Fruit fly (Drosophila melanogaster) whole organism, embryonic: Measurements from ENCODE around the gene BBIP1.

Source experiments
- Antp ChIP-seq: fragments of 200-800 bp; sonication (Bioruptor generic); optimal IDR thresholded peaks from 3 replicates; lab custom pipeline; 2016; ENCODE audit warnings: missing biosample characterization, missing genetic modification characterization
- Asciz ChIP-seq: fragments of 200-800 bp; sonication (Bioruptor generic); optimal IDR thresholded peaks from 2 replicates; lab custom pipeline; 2017; ENCODE audit warnings: missing biosample characterization, mild to moderate bottlenecking, missing genetic modification characterization, missing genetic modification reagents
- Awh ChIP-seq: fragments of 200-800 bp; sonication (Bioruptor generic); IDR thresholded peaks from 2 replicates; pipeline ENCODE4, ENCODE4 v1.3.6; 2022; ENCODE audit warnings: missing biosample characterization, missing genetic modification characterization
- Bgb ChIP-seq: fragments of 200-800 bp; sonication (Bioruptor generic); IDR thresholded peaks from 2 replicates; pipeline ENCODE4 v1.3.6; 2022; ENCODE audit warnings: missing biosample characterization, missing genetic modification characterization; ENCODE audit not compliant: partially characterized antibody
- Blimp-1 ChIP-seq: fragments of 200-800 bp; sonication (Bioruptor generic); optimal IDR thresholded peaks from 3 replicates; lab custom pipeline; 2018; ENCODE audit warnings: missing biosample characterization, missing genetic modification characterization, mild to moderate bottlenecking, moderate library complexity, missing genetic modification reagents
- CG10543 ChIP-seq: fragments of 200-800 bp; sonication (Bioruptor generic); optimal IDR thresholded peaks from 3 replicates; lab custom pipeline; 2017; ENCODE audit warnings: missing biosample characterization, mild to moderate bottlenecking, missing genetic modification characterization, moderate library complexity
- CG11696 ChIP-seq: fragments of 200-800 bp; sonication (Bioruptor generic); IDR thresholded peaks from 2 replicates; pipeline ENCODE4 v1.3.6; 2022; ENCODE audit warnings: missing biosample characterization, missing genetic modification characterization
- CG12769 ChIP-seq: fragments of 200-800 bp; sonication (Bioruptor generic); optimal IDR thresholded peaks from 2 replicates; lab custom pipeline; 2019; ENCODE audit warnings: missing biosample characterization, mild to moderate bottlenecking, missing genetic modification characterization, moderate library complexity
- CG15479 ChIP-seq: fragments of 200-800 bp; sonication (Bioruptor generic); optimal IDR thresholded peaks from 3 replicates; lab custom pipeline; 2019; ENCODE audit warnings: missing biosample characterization, mild to moderate bottlenecking, missing genetic modification characterization, moderate library complexity
- CG1603 ChIP-seq: fragments of 200-800 bp; sonication (Bioruptor generic); optimal IDR thresholded peaks from 2 replicates; lab custom pipeline; 2019; ENCODE audit warnings: missing biosample characterization, mild to moderate bottlenecking, missing genetic modification characterization, moderate library complexity
- CG17359 ChIP-seq: fragments of 200-800 bp; sonication (Bioruptor generic); optimal IDR thresholded peaks from 3 replicates; lab custom pipeline; 2018; ENCODE audit warnings: missing biosample characterization, mild to moderate bottlenecking, missing genetic modification characterization, moderate library complexity
- CG18764 ChIP-seq: fragments of 200-800 bp; sonication (Bioruptor generic); optimal IDR thresholded peaks from 3 replicates; lab custom pipeline; 2016; ENCODE audit warnings: missing biosample characterization, missing genetic modification characterization
- CG2678 ChIP-seq: fragments of 200-800 bp; sonication (Bioruptor generic); optimal IDR thresholded peaks from 3 replicates; lab custom pipeline; 2019; ENCODE audit warnings: missing biosample characterization, mild to moderate bottlenecking, missing genetic modification characterization, moderate library complexity
- CG31224 ChIP-seq: fragments of 200-800 bp; sonication (Bioruptor generic); IDR thresholded peaks from 2 replicates; pipeline ENCODE4 v1.3.6; 2022; ENCODE audit warnings: missing biosample characterization, missing genetic modification characterization
- CG7271 ChIP-seq: fragments of 200-800 bp; sonication (Bioruptor generic); optimal IDR thresholded peaks from 2 replicates; lab custom pipeline; 2018; ENCODE audit warnings: missing biosample characterization, mild to moderate bottlenecking, missing genetic modification characterization, moderate library complexity
- HHEX ChIP-seq: fragments of 200-800 bp; sonication (Bioruptor generic); optimal IDR thresholded peaks from 3 replicates; lab custom pipeline; 2017; ENCODE audit warnings: missing biosample characterization, mild to moderate bottlenecking, missing genetic modification characterization, missing genetic modification reagents
- Hr51 ChIP-seq, 2 experiments: fragments of 200-800 bp; sonication (Bioruptor generic); optimal IDR thresholded peaks; 2 replicates in 1 of 2; 3 replicates in 1 of 2; lab custom pipeline; 2016 to 2018; ENCODE audit warnings: missing biosample characterization in 2 of 2, missing genetic modification characterization in 2 of 2, mild to moderate bottlenecking in 1 of 2, moderate library complexity in 1 of 2
- Hsf ChIP-seq: fragments of 200-800 bp; sonication (Bioruptor generic); optimal IDR thresholded peaks from 3 replicates; lab custom pipeline; 2016; ENCODE audit warnings: missing biosample characterization, missing genetic modification characterization
- Nf-YC ChIP-seq: fragments of 200-800 bp; optimal IDR thresholded peaks from 3 replicates; lab custom pipeline; 2019; ENCODE audit warnings: missing biosample characterization, mild to moderate bottlenecking, missing genetic modification characterization, moderate library complexity
- Pdp1 ChIP-seq, 2 experiments: fragments of 200-800 bp; sonication (Bioruptor generic); optimal IDR thresholded peaks; 3 replicates each; lab custom pipeline; 2016; ENCODE audit warnings: missing biosample characterization in 2 of 2, missing genetic modification characterization in 2 of 2, mild to moderate bottlenecking in 1 of 2, moderate library complexity in 1 of 2
- Ssrp ChIP-seq: fragments of 200-800 bp; sonication (Bioruptor generic); optimal IDR thresholded peaks from 2 replicates; lab custom pipeline; 2018; ENCODE audit warnings: missing biosample characterization, mild to moderate bottlenecking, missing genetic modification characterization, moderate library complexity
- abd-A ChIP-seq: fragments of 200-800 bp; sonication (Bioruptor generic); optimal IDR thresholded peaks from 3 replicates; lab custom pipeline; 2019; ENCODE audit warnings: missing biosample characterization, mild to moderate bottlenecking, missing genetic modification characterization, moderate library complexity
- bcd ChIP-seq: fragments of 200-800 bp; sonication (Bioruptor generic); optimal IDR thresholded peaks from 2 replicates; lab custom pipeline; 2017; ENCODE audit warnings: missing biosample characterization, mild to moderate bottlenecking, missing genetic modification characterization
- crol ChIP-seq: fragments of 200-800 bp; sonication (Bioruptor generic); IDR thresholded peaks from 2 replicates; pipeline ENCODE4 v1.3.6; 2022; ENCODE audit warnings: missing biosample characterization, missing genetic modification characterization
- dmrt99B ChIP-seq: fragments of 200-800 bp; sonication (Bioruptor generic); optimal IDR thresholded peaks from 2 replicates; lab custom pipeline; 2018; ENCODE audit warnings: missing biosample characterization, mild to moderate bottlenecking, missing genetic modification characterization, moderate library complexity
- gem ChIP-seq: fragments of 200-800 bp; sonication (Bioruptor generic); optimal IDR thresholded peaks from 2 replicates; lab custom pipeline; 2019; ENCODE audit warnings: missing biosample characterization, mild to moderate bottlenecking, missing genetic modification characterization, moderate library complexity
- lab ChIP-seq: fragments of 200-800 bp; sonication (Bioruptor generic); optimal IDR thresholded peaks from 3 replicates; lab custom pipeline; 2017; ENCODE audit warnings: missing biosample characterization, missing genetic modification characterization, mild to moderate bottlenecking, moderate library complexity, missing genetic modification reagents
- lmd ChIP-seq: fragments of 200-800 bp; sonication (Bioruptor generic); IDR thresholded peaks from 2 replicates; pipeline ENCODE4 v1.3.6; 2022; ENCODE audit warnings: missing biosample characterization, missing genetic modification characterization
- row ChIP-seq: fragments of 200-800 bp; sonication (Bioruptor generic); IDR thresholded peaks from 3 replicates; pipeline ENCODE4 v1.3.6; 2022; ENCODE audit warnings: missing biosample characterization, missing genetic modification characterization
- sr ChIP-seq: fragments of 200-800 bp; sonication (Bioruptor generic); IDR thresholded peaks from 3 replicates; pipeline ENCODE4 v1.3.6; 2022; ENCODE audit warnings: missing biosample characterization, missing genetic modification characterization
- ttk ChIP-seq: fragments of 200-800 bp; sonication (Bioruptor generic); IDR thresholded peaks from 2 replicates; pipeline ENCODE4 v2.1.2; 2022; ENCODE audit warnings: missing biosample characterization, missing genetic modification characterization
- vvl ChIP-seq: fragments of 200-800 bp; sonication (Bioruptor generic); IDR thresholded peaks from 2 replicates; pipeline ENCODE4 v1.3.6; 2022; ENCODE audit warnings: missing biosample characterization, missing genetic modification characterization
- zfh1 ChIP-seq: fragments of 200-800 bp; sonication (Bioruptor generic); IDR thresholded peaks from 3 replicates; pipeline ENCODE4 v1.3.6; 2022; ENCODE audit warnings: missing biosample characterization, missing genetic modification characterization

The BBIP1 gene

DNA sequence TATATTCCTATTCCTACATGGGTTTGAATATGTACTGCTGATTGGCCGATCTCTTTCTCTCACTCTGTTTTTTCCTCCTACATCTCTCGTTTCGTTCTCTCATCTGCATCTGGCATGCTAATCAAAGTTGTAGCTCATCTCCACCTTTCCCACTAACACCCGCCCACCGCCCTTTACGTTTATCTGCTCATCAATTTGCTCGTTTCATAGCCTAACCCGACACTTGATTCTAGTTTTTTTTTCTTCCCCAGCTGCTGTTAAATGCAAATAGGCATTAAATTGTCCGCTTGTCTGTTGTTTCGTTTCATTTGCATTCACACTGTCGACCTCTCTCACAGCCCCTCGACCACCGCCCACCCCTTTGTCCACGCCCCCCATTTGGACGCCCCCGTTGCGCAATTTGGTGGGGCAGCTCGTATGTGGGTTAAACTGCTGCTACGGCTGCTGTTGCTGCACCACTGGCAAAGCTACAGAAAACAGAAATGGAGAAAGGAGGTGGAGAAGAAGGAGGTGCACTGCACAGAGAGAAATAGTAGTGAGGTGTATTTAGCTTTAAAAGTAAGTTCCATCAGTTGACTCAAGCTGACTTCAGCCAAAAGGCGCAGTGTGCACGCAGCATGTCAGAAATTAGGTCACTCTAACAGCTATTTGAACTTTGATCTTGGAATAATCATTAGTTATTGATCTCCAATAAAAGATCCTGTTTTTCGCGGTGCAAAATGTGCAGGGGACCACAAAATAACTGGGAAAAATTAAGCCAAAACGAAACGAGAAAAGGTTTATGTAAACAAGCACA is 16.5 kb downstream of the BBIP1 start (continued):
- TF ChIP-seq gem (peak; percentile 26), CG15479 (GFP tag; lab: Kevin White, UChicago) (no peak), sr (GFP tag; lab: Robert Waterston, UW) (peak; percentile 40; the same call in 1 of the 3 replicates), Antp (GFP tag; lab: Kevin White, UChicago) (no peak), Ssrp (tag; lab: Kevin White, UChicago) (peak; percentile 16), CG31224 (GFP tag; lab: Robert Waterston, UW) (no peak), crol (GFP tag; lab: Robert Waterston, UW) (peak; percentile 75), CG2678 (tag; lab: Kevin White, UChicago) (peak; percentile 21), Bgb (GFP tag; lab: Robert Waterston, UW) (0 out of 2 replicates have a peak, but pooled peaks have one; percentile 15), CG1603 (tag; lab: Kevin White, UChicago) (peak; percentile 46), Asciz (GFP tag; lab: Kevin White, UChicago) (peak; percentile 8), Awh (GFP tag; lab: Robert Waterston, UW) (0 out of 2 replicates have a peak, but pooled peaks have one; percentile 9), bcd (GFP tag; lab: Kevin White, UChicago) (no peak), CG10543 (GFP tag; lab: Kevin White, UChicago) (no peak), vvl (GFP tag; lab: Robert Waterston, UW) (peak; percentile 52; the same call in 1 of the 2 replicates), ttk (0 out of 2 replicates have a peak, but pooled peaks have one; percentile 20), row (GFP tag; lab: Robert Waterston, UW) (peak; percentile 41; the same call in 2 of the 3 replicates), Pdp1 (GFP tag; optimal IDR thresholded peaks at IDR 0.05; lab: Kevin White, UChicago) (peak in 1 of 2 experiments; percentile 17), abd-A (tag; lab: Kevin White, UChicago) (peak; percentile 34), zfh1 (GFP tag; lab: Robert Waterston, UW) (peak; percentile 50; the same call in 1 of the 3 replicates), Blimp-1 (GFP tag; lab: Kevin White, UChicago) (peak; percentile 17), lmd (GFP tag; lab: Robert Waterston, UW) (peak; percentile 40; the same call in 1 of the 2 replicates), Hsf (GFP tag; lab: Kevin White, UChicago) (no peak), Nf-YC (no peak), Hr51 (GFP tag; optimal IDR thresholded peaks at IDR 0.05; lab: Kevin White, UChicago) (peak in 1 of 2 experiments; percentile 38), CG11696 (GFP tag; lab: Robert Waterston, UW) (no peak), CG17359 (tag; lab: Kevin White, UChicago) (peak; percentile 49), dmrt99B (tag; lab: Kevin White, UChicago) (peak; percentile 49), CG12769 (tag; lab: Kevin White, UChicago) (peak; percentile 45), CG7271 (tag; lab: Kevin White, UChicago) (no peak), HHEX (GFP tag; lab: Kevin White, UChicago) (peak; percentile 6), lab (GFP tag; lab: Kevin White, UChicago) (peak; percentile 20)

DNA sequence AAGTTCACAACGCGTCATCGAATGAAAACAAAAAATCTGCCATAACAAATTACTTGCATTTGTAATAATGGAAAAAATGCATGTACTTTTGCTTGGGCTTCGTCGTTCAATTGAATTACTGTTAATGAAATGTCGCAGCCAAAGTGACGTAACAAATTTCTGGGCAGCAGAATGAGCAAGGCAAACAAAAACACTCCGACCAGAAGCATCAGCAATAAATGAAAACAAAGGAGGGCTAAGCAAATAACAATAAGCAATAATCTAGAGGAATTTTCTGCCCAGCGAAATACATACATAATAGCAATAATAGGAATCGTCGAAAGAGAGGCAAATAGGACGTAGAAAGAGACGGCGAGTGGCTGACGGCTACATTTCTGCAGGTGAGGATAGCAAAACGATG is 18.2 kb downstream of the BBIP1 start:
- TF ChIP-seq CG18764 (GFP tag; lab: Kevin White, UChicago) (no peak), Pdp1 (GFP tag; optimal IDR thresholded peaks at IDR 0.05; lab: Kevin White, UChicago) (peak in 1 of 2 experiments; percentile 64)
